Fruit fly (Drosophila melanogaster): ENCODE results near the gene ntc.

The ntc gene

DNA sequence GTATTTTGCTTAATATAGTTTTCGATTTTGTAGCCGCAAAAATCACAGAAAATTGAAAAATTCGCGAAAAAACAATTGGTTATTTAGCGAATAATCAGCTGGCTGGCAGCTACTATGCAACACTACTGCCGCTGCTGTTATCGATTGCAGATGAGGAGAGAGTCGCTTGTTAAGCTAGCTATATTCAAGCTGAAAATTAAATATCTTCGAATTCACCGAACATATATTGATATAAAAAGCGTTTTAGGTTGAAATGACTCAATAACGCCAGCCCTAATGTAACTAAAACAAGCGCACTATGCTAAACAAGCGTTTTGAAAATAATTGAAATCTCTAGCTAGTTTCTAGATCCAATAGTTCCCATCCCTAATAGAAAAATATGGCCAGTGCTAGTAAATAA, at the start of gene ntc, which contains the start of the genes CG32264 and IntS10 (continued):
- 0 out of 2 replicates have a peak, but pooled peaks have one; percentile 41 for TF ChIP-seq CG7372 (GFP tag; IDR thresholded peaks at IDR 0.05)
- no peak for TF ChIP-seq Stat92E (GFP tag; optimal IDR thresholded peaks at IDR 0.05)
- no peak for TF ChIP-seq kni (GFP tag; optimal IDR thresholded peaks at IDR 0.05)
- TF ChIP-seq her (GFP tag; optimal IDR thresholded peaks at IDR 0.05), result peak; percentile 75
- no peak for TF ChIP-seq br (optimal IDR thresholded peaks at IDR 0.05)
- TF ChIP-seq H15 (GFP tag; IDR thresholded peaks at IDR 0.05), result no peak
- TF ChIP-seq Taf1 (GFP tag; IDR thresholded peaks at IDR 0.05), result no peak
- peak; percentile 61 for TF ChIP-seq pum (GFP tag; optimal IDR thresholded peaks at IDR 0.05)
- TF ChIP-seq CG8290 (GFP tag; optimal IDR thresholded peaks at IDR 0.05), result peak; percentile 66
- TF ChIP-seq CG8290 (tag; optimal IDR thresholded peaks at IDR 0.05), result peak; percentile 16 to 50
- TF ChIP-seq Chrac-16 (GFP tag; optimal IDR thresholded peaks at IDR 0.05), result peak; percentile 78
- TF ChIP-seq CG18599 (GFP tag; optimal IDR thresholded peaks at IDR 0.05), result peak; percentile 75
- no peak for TF ChIP-seq CG7271 (tag; optimal IDR thresholded peaks at IDR 0.05)
- no peak for TF ChIP-seq CG15479 (GFP tag; optimal IDR thresholded peaks at IDR 0.05)
- TF ChIP-seq Oaz (GFP tag; IDR thresholded peaks at IDR 0.05), result 0 out of 2 replicates have a peak, but pooled peaks have one; percentile 20
- peak; percentile 44 for TF ChIP-seq Fer2 (tag; optimal IDR thresholded peaks at IDR 0.05)
- no peak for TF ChIP-seq CG32767 (GFP tag; IDR thresholded peaks at IDR 0.05)
- peak; percentile 8 for TF ChIP-seq MTF-1 (GFP tag; optimal IDR thresholded peaks at IDR 0.05; ENCODE audit: borderline replicate concordance)
- TF ChIP-seq cad (GFP tag; optimal IDR thresholded peaks at IDR 0.05), result no peak
- TF ChIP-seq stc (GFP tag; IDR thresholded peaks at IDR 0.05), result no peak
- TF ChIP-seq Nf-YC (tag; optimal IDR thresholded peaks at IDR 0.05), result peak; percentile 16
- no peak for TF ChIP-seq Abd-B (GFP tag; optimal IDR thresholded peaks at IDR 0.05)
- no peak for TF ChIP-seq pan (optimal IDR thresholded peaks at IDR 0.05)
- TF ChIP-seq pan (GFP tag; optimal IDR thresholded peaks at IDR 0.05 in 1 of 2, IDR thresholded peaks at IDR 0.05 in 1 of 2), result no peak
- peak; percentile 19 for TF ChIP-seq BtbVII (GFP tag; optimal IDR thresholded peaks at IDR 0.05)
- peak; percentile 74 for TF ChIP-seq CG3847 (GFP tag; IDR thresholded peaks at IDR 0.05)
- no peak for TF ChIP-seq CG4707 (GFP tag; optimal IDR thresholded peaks at IDR 0.05)
- peak; percentile 45 for TF ChIP-seq Oli (tag; optimal IDR thresholded peaks at IDR 0.05)
- TF ChIP-seq sr (GFP tag; IDR thresholded peaks at IDR 0.05), result no peak
- TF ChIP-seq prd (optimal IDR thresholded peaks at IDR 0.05), result no peak
- TF ChIP-seq prd (GFP tag; IDR thresholded peaks at IDR 0.05), result peak; percentile 67
- TF ChIP-seq CG9437 (GFP tag; optimal IDR thresholded peaks at IDR 0.05), result peak; percentile 69
- TF ChIP-seq CG17568 (GFP tag; optimal IDR thresholded peaks at IDR 0.05), result peak; percentile 14
- peak; percentile 63 for TF ChIP-seq jumu (GFP tag; optimal IDR thresholded peaks at IDR 0.05)
- no peak for TF ChIP-seq CG14860 (GFP tag; IDR thresholded peaks at IDR 0.05; ENCODE audit: partially characterized antibody)
- peak; percentile 31; the same call in 1 of the 2 replicates for TF ChIP-seq CG6689 (GFP tag; IDR thresholded peaks at IDR 0.05)
- no peak for TF ChIP-seq Nf-YA (GFP tag; IDR thresholded peaks at IDR 0.05)
- peak; percentile 73 for TF ChIP-seq CG12942 (GFP tag; optimal IDR thresholded peaks at IDR 0.05)
- no peak for TF ChIP-seq Rx (GFP tag; IDR thresholded peaks at IDR 0.05)
- TF ChIP-seq CG2120 (GFP tag; optimal IDR thresholded peaks at IDR 0.05), result peak; percentile 90
- peak; percentile 17 for TF ChIP-seq CG6683 (GFP tag; optimal IDR thresholded peaks at IDR 0.05)
- TF ChIP-seq Vsx1 (GFP tag; optimal IDR thresholded peaks at IDR 0.05), result no peak
- peak; percentile 14 for TF ChIP-seq psq (GFP tag; optimal IDR thresholded peaks at IDR 0.05)
- peak; percentile 84 for TF ChIP-seq sug (tag; optimal IDR thresholded peaks at IDR 0.05)
- peak; percentile 76 for TF ChIP-seq CG13775 (GFP tag; optimal IDR thresholded peaks at IDR 0.05)
- peak; percentile 73 to 77 for TF ChIP-seq chif (GFP tag; optimal IDR thresholded peaks at IDR 0.05)
- peak; percentile 30 for TF ChIP-seq nom (GFP tag; optimal IDR thresholded peaks at IDR 0.05)
- peak in 1 of 2 experiments; percentile 73 for TF ChIP-seq Hr51 (GFP tag; optimal IDR thresholded peaks at IDR 0.05)
- TF ChIP-seq Dll (GFP tag; IDR thresholded peaks at IDR 0.05; ENCODE audit: partially characterized antibody), result peak; percentile 73; the same call in 3 of the 4 replicates
- TF ChIP-seq croc (GFP tag; conservative IDR thresholded peaks at IDR 0.05), result peak; percentile 34; the same call in 2 of the 3 replicates
- TF ChIP-seq Eip74EF (GFP tag; optimal IDR thresholded peaks at IDR 0.05), result no peak
